Fruit fly (Drosophila melanogaster) whole organism: ENCODE results near the gene CG42305.

Experiments used
- CG8478 ChIP-seq: fragments of >200 bp; optimal IDR thresholded peaks from 2 replicates; lab custom pipeline; 2018; ENCODE audit warnings: inconsistent platforms
- Dll ChIP-seq: fragments of >200 bp; optimal IDR thresholded peaks from 2 replicates; lab custom pipeline; 2017
- EcR ChIP-seq, 2 experiments: fragments of >200 bp; optimal IDR thresholded peaks; 2 replicates each; lab custom pipeline; 2017; ENCODE audit warnings: missing biosample characterization in 2 of 2, missing genetic modification characterization in 2 of 2, missing genetic modification reagents in 2 of 2
- pan ChIP-seq: fragments of >200 bp; optimal IDR thresholded peaks from 2 replicates; lab custom pipeline; 2017
- psq ChIP-seq: fragments of >200 bp; optimal IDR thresholded peaks from 2 replicates; lab custom pipeline; 2017
- usp ChIP-seq: fragments of >200 bp; optimal IDR thresholded peaks from 2 replicates; lab custom pipeline; 2017; ENCODE audit warnings: missing biosample characterization, missing genetic modification characterization, mixed read lengths

dm6 chr2L:18822805-18823204 is 10.4 kb downstream of the CG42305 start:
- TF ChIP-seq EcR (GFP tag; optimal IDR thresholded peaks at IDR 0.05; lab: Kevin White, UChicago) (no peak), Dll (lab: Kevin White, UChicago) (no peak), psq (lab: Kevin White, UChicago) (no peak), usp (GFP tag; lab: Kevin White, UChicago) (no peak), pan (no peak), CG8478 (lab: Kevin White, UChicago) (no peak)
